Fruit fly (Drosophila melanogaster) whole organism, embryonic: Measurements from ENCODE around the gene rin.

ENCODE experiments used
- ATbp ChIP-seq: fragments of 200-800 bp; sonication (Bioruptor generic); optimal IDR thresholded peaks from 2 replicates; lab custom pipeline; 2017; ENCODE audit warnings: missing biosample characterization, mild to moderate bottlenecking, missing genetic modification characterization, missing genetic modification reagents
- B-H1 ChIP-seq: fragments of 200-800 bp; sonication (Bioruptor generic); IDR thresholded peaks from 3 replicates; pipeline ENCODE4 v1.3.6; 2022; ENCODE audit warnings: missing biosample characterization, missing genetic modification characterization
- CG11695 ChIP-seq: fragments of 200-800 bp; sonication (Bioruptor generic); IDR thresholded peaks from 3 replicates; pipeline ENCODE4 v1.3.6; 2022; ENCODE audit warnings: missing biosample characterization, missing genetic modification characterization
- CG13424 ChIP-seq: fragments of 200-800 bp; sonication (Bioruptor generic); optimal IDR thresholded peaks from 2 replicates; lab custom pipeline; 2019; ENCODE audit warnings: missing biosample characterization, mild to moderate bottlenecking, missing genetic modification characterization, moderate library complexity
- CG14014 ChIP-seq: fragments of 200-800 bp; sonication (Bioruptor generic); IDR thresholded peaks from 2 replicates; pipeline ENCODE4 v1.3.6; 2022; ENCODE audit warnings: missing biosample characterization, missing genetic modification characterization
- CG14710 ChIP-seq: fragments of 200-800 bp; sonication (Bioruptor generic); optimal IDR thresholded peaks from 3 replicates; lab custom pipeline; 2019; ENCODE audit warnings: missing biosample characterization, mild to moderate bottlenecking, missing genetic modification characterization, moderate library complexity
- CG14860 ChIP-seq: fragments of 200-800 bp; sonication (Bioruptor generic); IDR thresholded peaks from 3 replicates; pipeline ENCODE4 v1.3.6; 2022; ENCODE audit warnings: missing biosample characterization, missing genetic modification characterization; ENCODE audit not compliant: partially characterized antibody
- CG15011 ChIP-seq: fragments of 200-800 bp; sonication (Bioruptor generic); optimal IDR thresholded peaks from 3 replicates; lab custom pipeline; 2018; ENCODE audit warnings: missing biosample characterization, mild to moderate bottlenecking, missing genetic modification characterization
- CG1603 ChIP-seq: fragments of 200-800 bp; sonication (Bioruptor generic); optimal IDR thresholded peaks from 2 replicates; lab custom pipeline; 2019; ENCODE audit warnings: missing biosample characterization, mild to moderate bottlenecking, missing genetic modification characterization, moderate library complexity
- CG16815 ChIP-seq: fragments of 200-800 bp; sonication (Bioruptor generic); optimal IDR thresholded peaks from 3 replicates; lab custom pipeline; 2017; ENCODE audit warnings: missing biosample characterization, mild to moderate bottlenecking, missing genetic modification characterization
- CG2116 ChIP-seq: fragments of 200-800 bp; sonication (Bioruptor generic); optimal IDR thresholded peaks from 3 replicates; lab custom pipeline; 2018; ENCODE audit warnings: missing biosample characterization, mild to moderate bottlenecking, missing genetic modification characterization
- CG2120 ChIP-seq: fragments of 200-800 bp; sonication (Bioruptor generic); optimal IDR thresholded peaks from 3 replicates; lab custom pipeline; 2016; ENCODE audit warnings: missing biosample characterization, missing genetic modification characterization
- CG2199 ChIP-seq: fragments of 200-800 bp; sonication (Bioruptor generic); IDR thresholded peaks from 3 replicates; pipeline ENCODE4 v1.3.6; 2022; ENCODE audit warnings: missing biosample characterization, missing genetic modification characterization
- CG2875 ChIP-seq: fragments of 200-800 bp; sonication (Bioruptor generic); optimal IDR thresholded peaks from 2 replicates; lab custom pipeline; 2017; ENCODE audit warnings: missing biosample characterization, mild to moderate bottlenecking, missing genetic modification characterization, missing genetic modification reagents
- CG9876 ChIP-seq: fragments of 200-800 bp; sonication (Bioruptor generic); optimal IDR thresholded peaks from 2 replicates; lab custom pipeline; 2016; ENCODE audit warnings: missing biosample characterization, missing genetic modification characterization
- Deaf1 ChIP-seq: fragments of 200-800 bp; optimal IDR thresholded peaks from 3 replicates; lab custom pipeline; 2019; ENCODE audit warnings: missing biosample characterization, mild to moderate bottlenecking, missing genetic modification characterization, moderate library complexity
- Dek ChIP-seq: fragments of 200-800 bp; sonication (Bioruptor generic); optimal IDR thresholded peaks from 3 replicates; lab custom pipeline; 2019; ENCODE audit warnings: missing biosample characterization, mild to moderate bottlenecking, missing genetic modification characterization, moderate library complexity
- Doc3 ChIP-seq: fragments of 200-800 bp; sonication (Bioruptor generic); IDR thresholded peaks from 3 replicates; pipeline ENCODE4 v1.3.6; 2022; ENCODE audit warnings: missing biosample characterization, missing genetic modification characterization; ENCODE audit not compliant: partially characterized antibody
- Fer1 ChIP-seq: fragments of 200-800 bp; sonication (Bioruptor generic); optimal IDR thresholded peaks from 2 replicates; lab custom pipeline; 2017; ENCODE audit warnings: missing biosample characterization, mild to moderate bottlenecking, missing genetic modification characterization
- Hand ChIP-seq: fragments of 200-800 bp; sonication (Bioruptor generic); optimal IDR thresholded peaks from 2 replicates; lab custom pipeline; 2017; ENCODE audit warnings: mild to moderate bottlenecking, missing biosample characterization, missing genetic modification reagents, missing genetic modification characterization
- Hr3 ChIP-seq: fragments of 200-800 bp; sonication (Bioruptor generic); optimal IDR thresholded peaks from 3 replicates; lab custom pipeline; 2016; ENCODE audit warnings: missing biosample characterization, missing genetic modification characterization
- Hr39 ChIP-seq: fragments of >200 bp; optimal IDR thresholded peaks from 2 replicates; lab custom pipeline; 2017
- NC2α ChIP-seq: fragments of 200-800 bp; sonication (Bioruptor generic); optimal IDR thresholded peaks from 2 replicates; lab custom pipeline; 2016; ENCODE audit warnings: missing biosample characterization, missing genetic modification characterization
- Nf-YC ChIP-seq: fragments of 200-800 bp; optimal IDR thresholded peaks from 3 replicates; lab custom pipeline; 2019; ENCODE audit warnings: missing biosample characterization, mild to moderate bottlenecking, missing genetic modification characterization, moderate library complexity
- Scr ChIP-seq: fragments of 200-800 bp; sonication (Bioruptor generic); IDR thresholded peaks from 2 replicates; pipeline ENCODE4 v1.3.6; 2022; ENCODE audit warnings: missing biosample characterization, missing genetic modification characterization; ENCODE audit not compliant: partially characterized antibody
- Sox102F ChIP-seq: fragments of 200-800 bp; sonication (Bioruptor generic); optimal IDR thresholded peaks from 2 replicates; lab custom pipeline; 2018; ENCODE audit warnings: missing biosample characterization, mild to moderate bottlenecking, missing genetic modification characterization, moderate library complexity
- Taf1 ChIP-seq: fragments of 200-800 bp; sonication (Bioruptor generic); IDR thresholded peaks from 2 replicates; pipeline ENCODE4 v1.3.6; 2022; ENCODE audit warnings: missing biosample characterization, missing genetic modification characterization
- Trl ChIP-seq, 3 experiments: fragments of >200 bp in 2 of 3; fragments of 200-800 bp in 1 of 3; sonication (Bioruptor generic) in 1 of 3; optimal IDR thresholded peaks; 2 replicates in 1 of 3; 3 replicates in 2 of 3; lab custom pipeline; 2016 to 2017; ENCODE audit warnings: missing biosample characterization in 1 of 3, missing genetic modification characterization in 1 of 3
- Vsx1 ChIP-seq: fragments of 200-800 bp; sonication (Bioruptor generic); optimal IDR thresholded peaks from 2 replicates; lab custom pipeline; 2017; ENCODE audit warnings: missing biosample characterization, mild to moderate bottlenecking, missing genetic modification characterization, missing genetic modification reagents
- YL-1 ChIP-seq: fragments of 200-800 bp; sonication (Bioruptor generic); optimal IDR thresholded peaks from 3 replicates; lab custom pipeline; 2017; ENCODE audit warnings: missing biosample characterization, mild to moderate bottlenecking, missing genetic modification characterization
- ato ChIP-seq: fragments of 200-800 bp; sonication (Bioruptor generic); IDR thresholded peaks from 2 replicates; pipeline ENCODE4 v1.3.6; 2022; ENCODE audit warnings: missing biosample characterization, missing genetic modification characterization; ENCODE audit not compliant: partially characterized antibody
- bbx ChIP-seq: fragments of 200-800 bp; sonication (Bioruptor generic); IDR thresholded peaks from 2 replicates; pipeline ENCODE4 v1.3.6; 2022; ENCODE audit warnings: missing biosample characterization, missing genetic modification characterization; ENCODE audit not compliant: partially characterized antibody
- bigmax ChIP-seq: fragments of 200-800 bp; sonication (Bioruptor generic); optimal IDR thresholded peaks from 2 replicates; lab custom pipeline; 2018; ENCODE audit warnings: missing biosample characterization, mild to moderate bottlenecking, missing genetic modification characterization
- dmrt99B ChIP-seq: fragments of 200-800 bp; sonication (Bioruptor generic); optimal IDR thresholded peaks from 2 replicates; lab custom pipeline; 2018; ENCODE audit warnings: missing biosample characterization, mild to moderate bottlenecking, missing genetic modification characterization, moderate library complexity
- dysf ChIP-seq: fragments of 200-800 bp; sonication (Bioruptor generic); IDR thresholded peaks from 3 replicates; pipeline ENCODE4 v1.3.6; 2022; ENCODE audit warnings: missing biosample characterization, missing genetic modification characterization
- esg ChIP-seq: fragments of 200-800 bp; sonication (Bioruptor generic); conservative IDR thresholded peaks from 2 replicates; pipeline ENCODE4 v1.3.6; 2022; ENCODE audit warnings: missing biosample characterization, missing genetic modification characterization
- eve ChIP-seq, 2 experiments: fragments of >200 bp; optimal IDR thresholded peaks; 2 replicates each; lab custom pipeline; 2017; ENCODE audit warnings: missing biosample characterization in 2 of 2, missing genetic modification characterization in 2 of 2
- fd3F ChIP-seq: fragments of 200-800 bp; sonication (Bioruptor generic); optimal IDR thresholded peaks from 2 replicates; lab custom pipeline; 2018; ENCODE audit warnings: missing biosample characterization, mild to moderate bottlenecking, missing genetic modification characterization, moderate library complexity
- gcm2 ChIP-seq: fragments of 200-800 bp; sonication (Bioruptor generic); optimal IDR thresholded peaks from 2 replicates; lab custom pipeline; 2016; ENCODE audit warnings: missing biosample characterization, missing genetic modification characterization
- grn ChIP-seq: fragments of 200-800 bp; sonication (Bioruptor generic); optimal IDR thresholded peaks from 3 replicates; lab custom pipeline; 2017; ENCODE audit warnings: missing biosample characterization, missing genetic modification characterization
- jigr1 ChIP-seq: fragments of 200-800 bp; sonication (Bioruptor generic); IDR thresholded peaks from 3 replicates; pipeline ENCODE4 v1.3.6; 2022; ENCODE audit warnings: missing biosample characterization, missing genetic modification characterization
- klu ChIP-seq: fragments of 200-800 bp; sonication (Bioruptor generic); IDR thresholded peaks from 2 replicates; pipeline ENCODE4 v1.3.6; 2022; ENCODE audit warnings: missing biosample characterization, missing genetic modification characterization
- nerfin-1 ChIP-seq: fragments of 200-800 bp; sonication (Bioruptor generic); optimal IDR thresholded peaks from 3 replicates; lab custom pipeline; 2019; ENCODE audit warnings: missing biosample characterization, mild to moderate bottlenecking, missing genetic modification characterization, moderate library complexity
- otp ChIP-seq: fragments of 200-800 bp; sonication (Bioruptor generic); IDR thresholded peaks from 3 replicates; pipeline ENCODE4, ENCODE4 v1.3.6; 2022; ENCODE audit warnings: missing biosample characterization, missing genetic modification characterization
- p53 ChIP-seq: fragments of 200-800 bp; sonication (Bioruptor generic); optimal IDR thresholded peaks from 2 replicates; lab custom pipeline; 2016; ENCODE audit warnings: missing biosample characterization, missing genetic modification characterization
- sqz ChIP-seq: fragments of 200-800 bp; sonication (Bioruptor generic); optimal IDR thresholded peaks from 3 replicates; lab custom pipeline; 2018; ENCODE audit warnings: missing biosample characterization, mild to moderate bottlenecking, missing genetic modification characterization
- vvl ChIP-seq: fragments of 200-800 bp; sonication (Bioruptor generic); IDR thresholded peaks from 2 replicates; pipeline ENCODE4 v1.3.6; 2022; ENCODE audit warnings: missing biosample characterization, missing genetic modification characterization
- zfh1 ChIP-seq: fragments of 200-800 bp; sonication (Bioruptor generic); IDR thresholded peaks from 3 replicates; pipeline ENCODE4 v1.3.6; 2022; ENCODE audit warnings: missing biosample characterization, missing genetic modification characterization

Gene rin

dm6 chr3R:13676137-13677086 is 29.6 kb downstream of the rin start, which contains the start of the genes Lkb1 and CG9588 (continued):
- TF ChIP-seq dysf (GFP tag; lab: Robert Waterston, UW) (peak; percentile 79), Taf1 (GFP tag; lab: Robert Waterston, UW) (peak; percentile 62; the same call in 1 of the 2 replicates), dmrt99B (tag; lab: Kevin White, UChicago) (no peak), CG14860 (GFP tag; lab: Robert Waterston, UW) (no peak), Deaf1 (no peak), fd3F (peak; percentile 36), CG1603 (tag; lab: Kevin White, UChicago) (peak; percentile 63), CG2120 (GFP tag; lab: Kevin White, UChicago) (peak; percentile 72), Fer1 (no peak), CG2875 (GFP tag; lab: Kevin White, UChicago) (peak; percentile 25), CG11695 (GFP tag; lab: Robert Waterston, UW) (peak; percentile 72; the same call in 2 of the 3 replicates), CG14014 (GFP tag; lab: Robert Waterston, UW) (peak; percentile 72), bigmax (GFP tag; lab: Kevin White, UChicago) (no peak), p53 (GFP tag; lab: Kevin White, UChicago) (no peak), gcm2 (GFP tag; lab: Kevin White, UChicago) (no peak), Hr3 (GFP tag; lab: Kevin White, UChicago) (no peak), YL-1 (GFP tag; lab: Kevin White, UChicago) (peak; percentile 88), vvl (peak; percentile 87), Vsx1 (GFP tag; lab: Kevin White, UChicago) (no peak), bbx (GFP tag; lab: Robert Waterston, UW) (no peak), Doc3 (no peak), Scr (GFP tag; lab: Robert Waterston, UW) (peak; percentile 19; the same call in 1 of the 2 replicates), grn (GFP tag; lab: Kevin White, UChicago) (no peak), Hr39 (lab: Kevin White, UChicago) (no peak), CG14710 (tag; lab: Kevin White, UChicago) (peak; percentile 27), eve (GFP tag; optimal IDR thresholded peaks at IDR 0.05; lab: Kevin White, UChicago) (no peak), sqz (peak; percentile 78), Trl (optimal IDR thresholded peaks at IDR 0.05; lab: Kevin White, UChicago) (no peak), Trl (GFP tag; optimal IDR thresholded peaks at IDR 0.05; lab: Kevin White, UChicago) (peak; percentile 3), CG15011 (no peak), CG2116 (GFP tag; lab: Kevin White, UChicago) (peak; percentile 41), CG16815 (GFP tag; lab: Kevin White, UChicago) (peak; percentile 57), esg (GFP tag; lab: Robert Waterston, UW) (peak; percentile 82), zfh1 (GFP tag; lab: Robert Waterston, UW) (peak; percentile 88), klu (GFP tag; lab: Robert Waterston, UW) (peak; percentile 25; the same call in 1 of the 2 replicates), jigr1 (GFP tag; lab: Robert Waterston, UW) (peak; percentile 79), Nf-YC (tag; lab: Kevin White, UChicago) (no peak), CG13424 (peak; percentile 0), ato (GFP tag; lab: Robert Waterston, UW) (no peak), B-H1 (GFP tag; lab: Robert Waterston, UW) (peak; percentile 66), nerfin-1 (no peak), Dek (tag; lab: Kevin White, UChicago) (no peak), Hand (no peak), CG9876 (GFP tag; lab: Kevin White, UChicago) (no peak), CG2199 (GFP tag; lab: Robert Waterston, UW) (no peak), otp (GFP tag; lab: Robert Waterston, UW) (peak; percentile 77), NC2α (no peak), ATbp (no peak), Sox102F (GFP tag; lab: Kevin White, UChicago) (peak; percentile 59)
